Worm (Caenorhabditis elegans) whole organism, L4 larva: ENCODE results near the gene F26F12.2.

Experiments
- T26A8.4 ChIP-seq: fragments of 200-800 bp; sonication (Bioruptor generic); IDR thresholded peaks from 2 replicates; pipeline ENCODE4 v1.3.6; 2022; ENCODE audit warnings: missing genetic modification characterization, missing compliant biosample characterization
- Y5F2A.4 ChIP-seq: fragments of 200-800 bp; sonication (Bioruptor generic); optimal IDR thresholded peaks from 2 replicates; lab custom pipeline; 2018; ENCODE audit warnings: mild to moderate bottlenecking, missing genetic modification characterization, missing compliant biosample characterization
- ZK546.5 ChIP-seq, 2 experiments: sonication (generic microtip); optimal IDR thresholded peaks; 2 replicates each; lab custom pipeline; 2017; ENCODE audit warnings: missing biosample characterization in 2 of 2, missing genetic modification characterization in 2 of 2
- ama-1 ChIP-seq: fragments of 150-350 bp; optimal IDR thresholded peaks from 2 replicates; lab custom pipeline; 2014; ENCODE audit warnings: inconsistent platforms, mixed read lengths
- attf-4 ChIP-seq: sonication (generic microtip); optimal IDR thresholded peaks from 3 replicates; lab custom pipeline; 2017; ENCODE audit warnings: missing biosample characterization, missing genetic modification characterization
- ceh-20 ChIP-seq: fragments of 200-800 bp; sonication (Bioruptor generic); IDR thresholded peaks from 2 replicates; pipeline ENCODE4 v1.3.6; 2022; ENCODE audit warnings: missing genetic modification reagents, missing genetic modification characterization, missing compliant biosample characterization
- ceh-28 ChIP-seq: fragments of 150-350 bp; optimal IDR thresholded peaks from 2 replicates; lab custom pipeline; 2014; ENCODE audit warnings: missing biosample characterization, missing genetic modification reagents, missing genetic modification characterization
- ceh-44 ChIP-seq: fragments of 200-800 bp; sonication (Bioruptor generic); IDR thresholded peaks from 2 replicates; pipeline ENCODE4 v1.3.6; 2022; ENCODE audit warnings: missing genetic modification reagents, missing genetic modification characterization, missing compliant biosample characterization
- cey-2 ChIP-seq: sonication (generic microtip); optimal IDR thresholded peaks from 3 replicates; lab custom pipeline; 2017; ENCODE audit warnings: missing genetic modification characterization, mild to moderate bottlenecking, missing compliant biosample characterization, antibody characterized with exemption, borderline replicate concordance; ENCODE audit not compliant: insufficient read depth
- ctbp-1 ChIP-seq: fragments of 200-800 bp; sonication (Bioruptor generic); IDR thresholded peaks from 2 replicates; pipeline ENCODE4 v1.3.6; 2022; ENCODE audit warnings: missing genetic modification reagents, missing genetic modification characterization, missing compliant biosample characterization
- daf-16 ChIP-seq, 3 experiments: sonication (generic microtip); optimal IDR thresholded peaks; 2 replicates each; lab custom pipeline; 2016 to 2017; ENCODE audit warnings: missing genetic modification characterization in 3 of 3, missing genetic modification reagents in 3 of 3, mild to moderate bottlenecking in 2 of 3, missing compliant biosample characterization in 2 of 3, missing biosample characterization in 1 of 3, moderate library complexity in 1 of 3
- dmd-6 ChIP-seq: fragments of 200-800 bp; sonication (Bioruptor generic); IDR thresholded peaks from 2 replicates; pipeline ENCODE4 v1.3.6; 2022; ENCODE audit warnings: missing genetic modification reagents, missing genetic modification characterization, missing compliant biosample characterization
- dve-1 ChIP-seq: sonication (generic microtip); optimal IDR thresholded peaks from 2 replicates; lab custom pipeline; 2017; ENCODE audit warnings: antibody characterized with exemption, mild to moderate bottlenecking, missing genetic modification characterization, missing compliant biosample characterization; ENCODE audit not compliant: insufficient read depth
- hif-1 ChIP-seq, 2 experiments: sonication (generic microtip); optimal IDR thresholded peaks; 2 replicates each; lab custom pipeline; 2016 to 2017; ENCODE audit warnings: missing compliant biosample characterization in 2 of 2, missing genetic modification characterization in 2 of 2, missing genetic modification reagents in 2 of 2, missing genotype in 2 of 2, mild to moderate bottlenecking in 1 of 2
- hlh-11 ChIP-seq: fragments of 200-800 bp; sonication (Bioruptor generic); optimal IDR thresholded peaks from 2 replicates; lab custom pipeline; 2018; ENCODE audit warnings: mild to moderate bottlenecking, missing genetic modification characterization, missing compliant biosample characterization
- hlh-30 ChIP-seq: sonication (generic microtip); optimal IDR thresholded peaks from 2 replicates; lab custom pipeline; 2017; ENCODE audit warnings: antibody characterized with exemption, mild to moderate bottlenecking, missing genetic modification characterization, missing compliant biosample characterization; ENCODE audit not compliant: insufficient read depth
- lin-1 ChIP-seq: fragments of 200-800 bp; sonication (Bioruptor generic); IDR thresholded peaks from 2 replicates; pipeline ENCODE4 v1.3.6; 2022; ENCODE audit warnings: missing genetic modification reagents, missing genetic modification characterization, missing compliant biosample characterization
- lin-15B ChIP-seq: fragments of 150-350 bp; sonication (generic microtip); optimal IDR thresholded peaks from 3 replicates; lab custom pipeline; 2014; ENCODE audit warnings: missing biosample characterization, missing genetic modification characterization
- lin-29 ChIP-seq: fragments of 200-800 bp; sonication (Bioruptor generic); IDR thresholded peaks from 2 replicates; pipeline ENCODE4 v1.3.6; 2022; ENCODE audit warnings: missing genetic modification reagents, missing genetic modification characterization, missing compliant biosample characterization
- lin-39 ChIP-seq: fragments of 150-350 bp; optimal IDR thresholded peaks from 2 replicates; lab custom pipeline; 2014; ENCODE audit warnings: missing biosample characterization, missing genetic modification reagents, missing genetic modification characterization
- lsy-2 ChIP-seq, 2 experiments: fragments of 150-350 bp in 1 of 2; sonication (generic microtip) in 1 of 2; optimal IDR thresholded peaks; 2 replicates each; lab custom pipeline; 2014 to 2017; ENCODE audit warnings: missing biosample characterization in 2 of 2, missing genetic modification characterization in 2 of 2
- madf-9 ChIP-seq: fragments of 200-800 bp; sonication (Bioruptor generic); conservative IDR thresholded peaks from 2 replicates; pipeline ENCODE4 v1.3.6; 2022; ENCODE audit warnings: missing genetic modification reagents, missing genetic modification characterization, missing compliant biosample characterization
- mdl-1 ChIP-seq, 2 experiments: fragments of 150-350 bp in 1 of 2; sonication (generic microtip) in 1 of 2; optimal IDR thresholded peaks; 2 replicates each; lab custom pipeline; 2014 to 2017; ENCODE audit warnings: missing biosample characterization in 2 of 2, missing genetic modification characterization in 2 of 2
- mdt-29 ChIP-seq: fragments of 200-800 bp; sonication (Bioruptor generic); IDR thresholded peaks from 2 replicates; pipeline ENCODE4 v1.3.6; 2022; ENCODE audit warnings: missing genetic modification reagents, missing genetic modification characterization, missing compliant biosample characterization
- nhr-10 ChIP-seq: fragments of 150-350 bp; optimal IDR thresholded peaks from 2 replicates; lab custom pipeline; 2014; ENCODE audit warnings: missing biosample characterization, missing genetic modification characterization
- nhr-11 ChIP-seq: fragments of 150-350 bp; optimal IDR thresholded peaks from 2 replicates; lab custom pipeline; 2014; ENCODE audit warnings: missing biosample characterization, missing genetic modification characterization
- nhr-237 ChIP-seq: sonication (generic microtip); optimal IDR thresholded peaks from 2 replicates; lab custom pipeline; 2017; ENCODE audit warnings: missing biosample characterization, missing genetic modification characterization
- nhr-25 ChIP-seq: sonication (generic microtip); optimal IDR thresholded peaks from 2 replicates; lab custom pipeline; 2017; ENCODE audit warnings: missing genetic modification characterization, mild to moderate bottlenecking, missing compliant biosample characterization, antibody characterized with exemption, moderate library complexity, borderline replicate concordance; ENCODE audit not compliant: insufficient read depth
- nhr-28 ChIP-seq: fragments of 150-350 bp; optimal IDR thresholded peaks from 2 replicates; lab custom pipeline; 2014; ENCODE audit warnings: missing biosample characterization, missing genetic modification characterization
- nhr-42 ChIP-seq: fragments of 200-800 bp; sonication (Bioruptor generic); IDR thresholded peaks from 2 replicates; pipeline ENCODE4 v1.3.6; 2022; ENCODE audit warnings: missing genetic modification characterization, missing compliant biosample characterization
- nhr-6 ChIP-seq: fragments of 150-350 bp; optimal IDR thresholded peaks from 2 replicates; lab custom pipeline; 2014; ENCODE audit warnings: missing biosample characterization, missing genetic modification characterization
- nhr-76 ChIP-seq: fragments of 150-350 bp; optimal IDR thresholded peaks from 2 replicates; lab custom pipeline; 2014; ENCODE audit warnings: missing biosample characterization, missing genetic modification characterization
- nhr-77 ChIP-seq: fragments of 150-350 bp; optimal IDR thresholded peaks from 2 replicates; lab custom pipeline; 2014; ENCODE audit warnings: missing biosample characterization, missing genetic modification characterization
- php-3 ChIP-seq: fragments of 200-800 bp; sonication (Bioruptor generic); IDR thresholded peaks from 2 replicates; pipeline ENCODE4 v1.3.6; 2022; ENCODE audit warnings: missing genetic modification reagents, missing genetic modification characterization, missing compliant biosample characterization
- saeg-2 ChIP-seq: fragments of 200-800 bp; sonication (Bioruptor generic); IDR thresholded peaks from 2 replicates; pipeline ENCODE4 v1.3.6; 2022; ENCODE audit warnings: missing genetic modification reagents, missing genetic modification characterization, missing compliant biosample characterization
- set-16 ChIP-seq: fragments of 200-800 bp; sonication (Bioruptor generic); IDR thresholded peaks from 2 replicates; pipeline ENCODE4 v1.3.6; 2022; ENCODE audit warnings: missing genetic modification reagents, missing genetic modification characterization, missing compliant biosample characterization
- skn-1 ChIP-seq: fragments of 150-350 bp; optimal IDR thresholded peaks from 2 replicates; lab custom pipeline; 2014; ENCODE audit warnings: missing biosample characterization, missing genetic modification characterization
- tag-97 ChIP-seq: fragments of 200-800 bp; sonication (Bioruptor generic); IDR thresholded peaks from 2 replicates; pipeline ENCODE4 v1.3.6; 2022; ENCODE audit warnings: missing genetic modification characterization, missing compliant biosample characterization
- tra-1 ChIP-seq: fragments of 200-800 bp; sonication (Bioruptor generic); IDR thresholded peaks from 2 replicates; pipeline ENCODE4 v1.3.6; 2022; ENCODE audit warnings: missing genetic modification reagents, missing genetic modification characterization, missing compliant biosample characterization
- unc-62 ChIP-seq, 3 experiments: fragments of 150-350 bp in 1 of 3; sonication (generic microtip); optimal IDR thresholded peaks in 2 of 3; peaks in 1 of 3; 1 replicate in 1 of 3; 2 replicates in 2 of 3; lab custom pipeline; 2014 to 2017; ENCODE audit warnings: missing biosample characterization in 3 of 3, missing genetic modification characterization in 3 of 3, missing genetic modification reagents in 3 of 3, missing genotype in 1 of 3
- vab-7 ChIP-seq: fragments of 200-800 bp; sonication (Bioruptor generic); IDR thresholded peaks from 2 replicates; pipeline ENCODE4 v1.3.6; 2022; ENCODE audit warnings: missing genetic modification reagents, missing genetic modification characterization, missing compliant biosample characterization
- zfp-2 ChIP-seq: sonication (generic microtip); optimal IDR thresholded peaks from 2 replicates; lab custom pipeline; 2016; ENCODE audit warnings: mild to moderate bottlenecking, missing genetic modification characterization, missing compliant biosample characterization
- zfp-3 ChIP-seq: fragments of 200-800 bp; sonication (Bioruptor generic); conservative IDR thresholded peaks from 2 replicates; pipeline ENCODE4 v1.3.6; 2022; ENCODE audit warnings: missing genetic modification reagents, missing genetic modification characterization, missing compliant biosample characterization
- zip-11 ChIP-seq: fragments of 200-800 bp; sonication (Bioruptor generic); IDR thresholded peaks from 2 replicates; pipeline ENCODE4 v1.3.6; 2022; ENCODE audit warnings: missing genetic modification characterization, missing compliant biosample characterization

Gene F26F12.2

DNA sequence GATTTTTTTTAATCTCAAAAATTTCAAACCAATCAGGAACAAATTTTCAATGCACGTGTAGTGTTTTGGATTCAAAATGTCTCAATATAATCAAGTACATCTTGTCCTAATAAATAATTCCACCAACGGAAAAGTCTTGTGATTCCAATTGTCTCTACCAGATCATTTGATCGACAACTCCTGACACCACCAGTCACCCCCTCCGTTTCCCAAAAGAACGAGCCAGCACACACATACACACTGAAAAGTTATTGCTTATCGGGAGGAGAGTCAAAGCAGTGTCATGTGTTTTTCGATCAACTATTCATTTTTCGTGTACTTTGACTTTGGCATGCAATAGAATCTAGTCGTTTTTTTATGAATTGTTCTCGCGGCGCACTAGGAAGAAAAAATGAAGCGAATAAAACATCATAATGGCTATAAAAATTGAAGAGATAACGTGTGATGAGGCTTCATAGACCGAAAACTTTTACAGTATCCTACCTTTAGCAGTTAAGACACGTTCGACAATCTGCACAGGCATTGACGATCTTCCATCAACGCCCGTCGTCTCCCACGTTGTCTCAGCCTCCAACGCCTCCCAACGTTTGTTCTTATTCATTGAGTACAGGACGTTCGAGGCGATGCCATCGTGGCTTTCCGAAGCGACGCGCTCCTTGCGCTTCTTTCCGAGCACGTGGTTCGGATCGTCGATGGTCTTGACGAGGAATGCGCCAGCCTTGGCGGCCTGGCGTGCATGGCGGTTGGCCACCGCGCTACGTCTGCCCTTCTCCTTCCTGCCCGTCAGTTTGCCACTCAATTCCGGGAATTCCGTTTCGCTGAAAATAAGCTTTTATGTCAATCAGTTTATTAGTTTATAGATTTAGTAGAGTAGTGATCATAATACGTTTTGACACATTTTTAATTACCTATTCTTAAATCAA lies 5.3 kb upstream of the F26F12.2 start (continued):
- TF ChIP-seq nhr-76 (tag; lab: Kevin White, UChicago) (no peak), nhr-25 (tag; lab: Kevin White, UChicago) (no peak), nhr-11 (tag; lab: Kevin White, UChicago) (peak; percentile 78), set-16 (peak; percentile 95), hlh-30 (tag; lab: Kevin White, UChicago) (peak; percentile 97), nhr-6 (tag; lab: Kevin White, UChicago) (peak; percentile 5), lin-29 (GFP tag; lab: Robert Waterston, UW) (peak; percentile 53; the same call in 1 of the 2 replicates), tra-1 (GFP tag; lab: Robert Waterston, UW) (0 out of 2 replicates have a peak, but pooled peaks have one; percentile 7), nhr-42 (GFP tag; lab: Robert Waterston, UW) (0 out of 2 replicates have a peak, but pooled peaks have one; percentile 30), lin-39 (tag; lab: Kevin White, UChicago) (no peak), hif-1 (tag; optimal IDR thresholded peaks at IDR 0.05; lab: Kevin White, UChicago) (peak in 1 of 2 experiments; percentile 5), vab-7 (GFP tag; lab: Robert Waterston, UW) (peak; percentile 21; the same call in 1 of the 2 replicates), ceh-20 (GFP tag; lab: Robert Waterston, UW) (0 out of 2 replicates have a peak, but pooled peaks have one; percentile 42), mdl-1 (tag; optimal IDR thresholded peaks at IDR 0.05; lab: Kevin White, UChicago) (peak; percentile 34 to 74), T26A8.4 (GFP tag; lab: Robert Waterston, UW) (peak; percentile 10; the same call in 1 of the 2 replicates), nhr-237 (tag; lab: Kevin White, UChicago) (no peak), cey-2 (no peak), daf-16 (GFP tag; optimal IDR thresholded peaks at IDR 0.05; lab: Kevin White, UChicago) (no peak), daf-16 (tag; optimal IDR thresholded peaks at IDR 0.05; lab: Kevin White, UChicago) (peak; percentile 72), zfp-3 (GFP tag; lab: Robert Waterston, UW) (0 out of 2 replicates have a peak, but pooled peaks have one; percentile 9), madf-9 (GFP tag; lab: Robert Waterston, UW) (0 out of 2 replicates have a peak, but pooled peaks have one; percentile 15), php-3 (GFP tag; lab: Robert Waterston, UW) (peak; percentile 68), ceh-44 (no peak), lin-1 (no peak), lin-15B (tag; lab: Kevin White, UChicago) (no peak), dmd-6 (GFP tag; lab: Robert Waterston, UW) (peak; percentile 78), nhr-10 (no peak), saeg-2 (GFP tag; lab: Robert Waterston, UW) (0 out of 2 replicates have a peak, but pooled peaks have one; percentile 13), mdt-29 (GFP tag; lab: Robert Waterston, UW) (peak; percentile 79), lsy-2 (tag; optimal IDR thresholded peaks at IDR 0.05; lab: Kevin White, UChicago) (peak in 1 of 2 experiments; percentile 50), hlh-11 (tag; lab: Kevin White, UChicago) (peak; percentile 89), nhr-28 (peak; percentile 91), ceh-28 (no peak), nhr-77 (peak; percentile 87)

DNA sequence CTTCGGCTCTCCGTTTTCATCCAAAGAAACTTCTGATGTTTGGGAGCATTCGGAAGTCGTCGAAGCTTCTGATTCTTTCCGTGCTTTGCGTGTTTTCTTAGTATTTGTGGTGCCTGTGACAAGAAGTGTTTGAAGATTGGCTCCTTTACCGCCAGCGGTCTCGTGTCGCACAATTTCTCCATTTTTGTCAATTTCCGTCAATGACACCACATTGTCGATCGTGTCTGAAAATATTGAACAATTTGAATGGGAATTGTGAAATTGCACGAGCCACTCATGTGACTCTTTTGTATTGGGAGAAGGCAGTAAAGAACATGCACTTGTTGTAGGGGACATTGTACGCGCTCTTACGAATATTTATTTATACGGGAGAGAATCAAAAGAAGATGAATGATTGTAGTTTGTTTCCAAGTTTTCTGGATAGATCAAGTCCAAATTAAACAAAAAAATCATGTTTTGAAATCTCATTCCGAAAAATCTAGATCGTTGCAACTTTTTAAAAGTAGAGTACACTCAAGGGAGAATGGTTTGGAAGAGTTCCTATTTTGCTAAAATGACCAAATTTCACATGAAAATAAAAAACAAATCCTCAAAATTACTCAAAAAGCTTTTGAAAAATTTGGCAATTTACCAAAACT lies 4.2 kb upstream of the F26F12.2 start:
- peak; percentile 40 for TF ChIP-seq ama-1 (lab: Kevin White, UChicago)
- TF ChIP-seq unc-62 (GFP tag; optimal IDR thresholded peaks at IDR 0.05 in 1 of 2; lab: Kevin White, UChicago) = peak in 1 of 2 experiments; percentile 79
- TF ChIP-seq unc-62 (tag; optimal IDR thresholded peaks at IDR 0.05; lab: Kevin White, UChicago) = no peak
- TF ChIP-seq attf-4 (tag; lab: Kevin White, UChicago) = no peak
- TF ChIP-seq Y5F2A.4 (GFP tag; lab: Kevin White, UChicago) = no peak
- no peak for TF ChIP-seq ZK546.5 (tag; optimal IDR thresholded peaks at IDR 0.05; lab: Kevin White, UChicago)
- peak; percentile 70 for TF ChIP-seq dve-1
- no peak for TF ChIP-seq zip-11 (GFP tag; lab: Robert Waterston, UW)
- TF ChIP-seq lin-39 (tag; lab: Kevin White, UChicago) = no peak
- no peak for TF ChIP-seq nhr-76 (tag; lab: Kevin White, UChicago)
- TF ChIP-seq zfp-2 = no peak
- TF ChIP-seq ctbp-1 = no peak
- TF ChIP-seq tag-97 (GFP tag; lab: Robert Waterston, UW) = no peak
- no peak for TF ChIP-seq saeg-2 (GFP tag; lab: Robert Waterston, UW)
- TF ChIP-seq nhr-42 (GFP tag; lab: Robert Waterston, UW) = no peak
- TF ChIP-seq hlh-30 (tag; lab: Kevin White, UChicago) = peak; percentile 76
- no peak for TF ChIP-seq skn-1 (tag; lab: Kevin White, UChicago)
- TF ChIP-seq nhr-6 (tag; lab: Kevin White, UChicago) = no peak
